Fruit fly (Drosophila melanogaster) Kc167 (cell line): ENCODE measurements around the gene CG10035.

Experiments
- h ChIP-seq: fragments of >200 bp; optimal IDR thresholded peaks from 3 replicates; lab custom pipeline; 2018; ENCODE audit warnings: missing external identifiers
- insv ChIP-seq: fragments of >200 bp; optimal IDR thresholded peaks from 3 replicates; lab custom pipeline; 2018; ENCODE audit warnings: missing external identifiers
- ttk ChIP-seq: sonication (Bioruptor generic); optimal IDR thresholded peaks from 2 replicates; lab custom pipeline; 2017; ENCODE audit warnings: missing external identifiers

- TF ChIP-seq h (lab: Kevin White, UChicago): no peak
- TF ChIP-seq insv (lab: Kevin White, UChicago): no peak
- TF ChIP-seq ttk (lab: Kevin White, UChicago): no peak
Measured at dm6 chr3R:12398054-12398453, 15.6 kb upstream of the CG10035 start.
